Worm (Caenorhabditis elegans) whole organism, L2 larva: ENCODE data around the gene ctsa-1.2.

Experiments
- alr-1 ChIP-seq: fragments of 150-350 bp; optimal IDR thresholded peaks from 2 replicates; lab custom pipeline; 2014; ENCODE audit warnings: missing biosample characterization, missing genetic modification characterization
- blmp-1 ChIP-seq: sonication (generic microtip); optimal IDR thresholded peaks from 2 replicates; lab custom pipeline; 2017; ENCODE audit warnings: missing genetic modification characterization, mild to moderate bottlenecking, missing compliant biosample characterization, antibody characterized with exemption, moderate library complexity; ENCODE audit not compliant: insufficient read depth
- nhr-11 ChIP-seq: fragments of 150-350 bp; optimal IDR thresholded peaks from 2 replicates; lab custom pipeline; 2014; ENCODE audit warnings: missing biosample characterization, missing genetic modification characterization
- nhr-77 ChIP-seq: fragments of 150-350 bp; optimal IDR thresholded peaks from 2 replicates; lab custom pipeline; 2014; ENCODE audit warnings: missing biosample characterization, missing genetic modification characterization

DNA sequence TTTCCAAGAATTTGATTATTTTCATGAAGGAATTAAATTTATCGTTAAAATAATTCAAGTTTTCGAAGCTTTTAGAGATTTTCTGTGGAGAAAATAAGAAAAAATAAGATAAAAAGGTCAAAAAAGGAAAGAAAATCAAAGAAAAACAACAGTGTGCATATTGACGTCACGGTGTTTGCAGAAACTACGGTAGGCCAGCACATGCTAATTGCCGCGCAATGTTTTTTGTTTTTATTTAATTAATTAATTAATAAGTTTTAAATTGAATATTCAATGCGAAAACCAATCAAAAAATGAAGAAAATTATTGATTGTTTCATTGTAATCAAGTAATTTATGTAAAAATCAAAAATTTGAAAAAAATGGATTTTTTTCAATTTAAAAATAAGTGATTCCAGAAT is 8.7 kb downstream of the ctsa-1.2 start:
- no peak for TF ChIP-seq nhr-11 (tag; lab: Kevin White, UChicago)
- no peak for TF ChIP-seq nhr-77 (tag; lab: Kevin White, UChicago)
- TF ChIP-seq blmp-1 (tag; lab: Kevin White, UChicago), result no peak
- no peak for TF ChIP-seq alr-1
